Worm (Caenorhabditis elegans) whole organism, L1 larva: ENCODE data around the gene mdt-15.
A peak's percentile ranks its signal among the peaks of the same experiment; 100 is the strongest.

Experiments used
- C04F5.9 ChIP-seq: sonication (generic microtip); optimal IDR thresholded peaks from 2 replicates; lab custom pipeline; 2016; ENCODE audit warnings: missing genetic modification characterization, missing compliant biosample characterization
- C16A3.4 ChIP-seq: fragments of 150-350 bp; optimal IDR thresholded peaks from 2 replicates; lab custom pipeline; 2014; ENCODE audit warnings: missing biosample characterization, missing genetic modification characterization
- Y116A8C.19 ChIP-seq: sonication (generic microtip); optimal IDR thresholded peaks from 2 replicates; lab custom pipeline; 2016; ENCODE audit warnings: missing compliant biosample characterization, missing genetic modification characterization, borderline replicate concordance
- alr-1 ChIP-seq: fragments of 200-800 bp; sonication (Bioruptor generic); optimal IDR thresholded peaks from 2 replicates; lab custom pipeline; 2018; ENCODE audit warnings: borderline replicate concordance, mild to moderate bottlenecking, missing genetic modification characterization, missing compliant biosample characterization
- ama-1 ChIP-seq: fragments of 150-350 bp; optimal IDR thresholded peaks from 2 replicates; lab custom pipeline; 2014
- blmp-1 ChIP-seq: fragments of 150-350 bp; optimal IDR thresholded peaks from 2 replicates; lab custom pipeline; 2014; ENCODE audit warnings: missing biosample characterization, missing genetic modification characterization
- ceh-82 ChIP-seq, 3 experiments: fragments of 150-350 bp in 1 of 3; sonication (generic microtip) in 2 of 3; optimal IDR thresholded peaks; 2 replicates each; lab custom pipeline; 2014 to 2017; ENCODE audit warnings: missing biosample characterization in 3 of 3, missing genetic modification characterization in 3 of 3
- ceh-88 ChIP-seq: fragments of 200-800 bp; sonication (Bioruptor generic); IDR thresholded peaks from 2 replicates; pipeline ENCODE4 v1.3.6; 2022; ENCODE audit warnings: missing genetic modification characterization, missing compliant biosample characterization
- ceh-90 ChIP-seq: sonication (generic microtip); optimal IDR thresholded peaks from 2 replicates; lab custom pipeline; 2016; ENCODE audit warnings: missing genetic modification characterization, missing compliant biosample characterization
- ces-1 ChIP-seq: fragments of 150-350 bp; optimal IDR thresholded peaks from 2 replicates; lab custom pipeline; 2014; ENCODE audit warnings: missing biosample characterization, missing genetic modification reagents, missing genetic modification characterization
- efl-1 ChIP-seq, 4 experiments: fragments of 150-350 bp; optimal IDR thresholded peaks in 3 of 4; peaks in 1 of 4; 1 replicate in 1 of 4; 2 replicates in 3 of 4; lab custom pipeline; 2014; ENCODE audit warnings: missing biosample characterization in 2 of 4, missing genetic modification characterization in 2 of 4, missing genetic modification reagents in 2 of 4
- elt-3 ChIP-seq, 6 experiments: fragments of 150-350 bp in 1 of 6; sonication (generic microtip); optimal IDR thresholded peaks; 2 replicates each; lab custom pipeline; 2017 to 2018; ENCODE audit warnings: missing biosample characterization in 6 of 6, missing genetic modification characterization in 6 of 6, inconsistent platforms in 1 of 6
- ets-5 ChIP-seq: fragments of 200-800 bp; sonication (Bioruptor generic); IDR thresholded peaks from 2 replicates; pipeline ENCODE4 v1.3.6; 2022; ENCODE audit warnings: missing genetic modification characterization, missing compliant biosample characterization
- fkh-10 ChIP-seq: sonication (generic microtip); optimal IDR thresholded peaks from 2 replicates; lab custom pipeline; 2017; ENCODE audit warnings: missing biosample characterization, missing genetic modification reagents, missing genetic modification characterization
- fkh-8 ChIP-seq: sonication (generic microtip); optimal IDR thresholded peaks from 2 replicates; lab custom pipeline; 2016; ENCODE audit warnings: mild to moderate bottlenecking, missing genetic modification characterization, missing compliant biosample characterization
- fos-1 ChIP-seq: fragments of 150-350 bp; optimal IDR thresholded peaks from 2 replicates; lab custom pipeline; 2014; ENCODE audit warnings: missing biosample characterization, missing genetic modification characterization
- grh-1 ChIP-seq: fragments of 200-800 bp; sonication (Bioruptor generic); IDR thresholded peaks from 2 replicates; pipeline ENCODE4 v1.3.6; 2022; ENCODE audit warnings: missing genetic modification reagents, missing genetic modification characterization, missing compliant biosample characterization
- hlh-17 ChIP-seq: fragments of 200-800 bp; sonication (Bioruptor generic); optimal IDR thresholded peaks from 2 replicates; lab custom pipeline; 2018; ENCODE audit warnings: missing genetic modification characterization, mild to moderate bottlenecking, missing compliant biosample characterization, moderate library complexity, borderline replicate concordance
- irx-1 ChIP-seq: sonication (generic microtip); optimal IDR thresholded peaks from 2 replicates; lab custom pipeline; 2016; ENCODE audit warnings: missing genetic modification characterization, missing compliant biosample characterization
- jun-1 ChIP-seq: fragments of 150-350 bp; optimal IDR thresholded peaks from 2 replicates; lab custom pipeline; 2014; ENCODE audit warnings: missing biosample characterization, missing genetic modification reagents, missing genetic modification characterization
- lin-13 ChIP-seq: fragments of 150-350 bp; optimal IDR thresholded peaks from 2 replicates; lab custom pipeline; 2014; ENCODE audit warnings: missing biosample characterization, missing genetic modification reagents, missing genetic modification characterization
- lin-14 ChIP-seq: fragments of 200-800 bp; sonication (Bioruptor generic); optimal IDR thresholded peaks from 2 replicates; lab custom pipeline; 2018; ENCODE audit warnings: mild to moderate bottlenecking, missing genetic modification characterization, moderate library complexity, missing compliant biosample characterization
- lsy-2 ChIP-seq, 2 experiments: fragments of 150-350 bp; optimal IDR thresholded peaks; 2 replicates each; lab custom pipeline; 2014; ENCODE audit warnings: missing biosample characterization in 2 of 2, missing genetic modification characterization in 2 of 2
- mab-9 ChIP-seq: fragments of 200-800 bp; sonication (Bioruptor generic); IDR thresholded peaks from 2 replicates; pipeline ENCODE4 v1.3.6; 2022; ENCODE audit warnings: missing genetic modification reagents, missing genetic modification characterization, missing compliant biosample characterization
- mdl-1 ChIP-seq, 2 experiments: fragments of 150-350 bp; optimal IDR thresholded peaks; 2 replicates each; lab custom pipeline; 2014 to 2017; ENCODE audit warnings: missing biosample characterization in 2 of 2, missing genetic modification characterization in 2 of 2, inconsistent platforms in 1 of 2
- mef-2 ChIP-seq: fragments of 150-350 bp; optimal IDR thresholded peaks from 2 replicates; lab custom pipeline; 2014; ENCODE audit warnings: missing biosample characterization, missing genetic modification characterization
- mep-1 ChIP-seq: fragments of 150-350 bp; optimal IDR thresholded peaks from 2 replicates; lab custom pipeline; 2014; ENCODE audit warnings: missing biosample characterization, missing genetic modification characterization
- nhr-11 ChIP-seq: fragments of 150-350 bp; optimal IDR thresholded peaks from 2 replicates; lab custom pipeline; 2014; ENCODE audit warnings: missing biosample characterization, missing genetic modification characterization
- nhr-12 ChIP-seq: sonication (generic microtip); optimal IDR thresholded peaks from 2 replicates; lab custom pipeline; 2017; ENCODE audit warnings: missing biosample characterization, missing genetic modification characterization
- nhr-19 ChIP-seq: fragments of 200-800 bp; sonication (Bioruptor generic); conservative IDR thresholded peaks from 2 replicates; pipeline ENCODE4 v1.3.6; 2022; ENCODE audit warnings: missing genetic modification characterization, missing compliant biosample characterization
- nhr-20 ChIP-seq: sonication (generic microtip); optimal IDR thresholded peaks from 2 replicates; lab custom pipeline; 2016; ENCODE audit warnings: mild to moderate bottlenecking, missing genetic modification characterization, missing compliant biosample characterization
- nhr-28 ChIP-seq: fragments of 150-350 bp; optimal IDR thresholded peaks from 2 replicates; lab custom pipeline; 2014; ENCODE audit warnings: missing biosample characterization, missing genetic modification characterization
- nhr-47 ChIP-seq: sonication (generic microtip); optimal IDR thresholded peaks from 2 replicates; lab custom pipeline; 2016; ENCODE audit warnings: mild to moderate bottlenecking, missing genetic modification characterization, moderate library complexity, missing compliant biosample characterization
- nhr-71 ChIP-seq: sonication (generic microtip); optimal IDR thresholded peaks from 2 replicates; lab custom pipeline; 2016; ENCODE audit warnings: mild to moderate bottlenecking, missing genetic modification characterization, moderate library complexity, missing compliant biosample characterization
- nhr-76 ChIP-seq: sonication (generic microtip); optimal IDR thresholded peaks from 2 replicates; lab custom pipeline; 2017; ENCODE audit warnings: missing biosample characterization, missing genetic modification characterization
- nhr-77 ChIP-seq: fragments of 150-350 bp; optimal IDR thresholded peaks from 2 replicates; lab custom pipeline; 2014; ENCODE audit warnings: missing biosample characterization, missing genetic modification characterization
- rnt-1 ChIP-seq: sonication (generic microtip); optimal IDR thresholded peaks from 2 replicates; lab custom pipeline; 2016; ENCODE audit warnings: mild to moderate bottlenecking, missing genetic modification characterization, moderate library complexity, missing compliant biosample characterization
- skn-1 ChIP-seq: fragments of 150-350 bp; optimal IDR thresholded peaks from 2 replicates; lab custom pipeline; 2014; ENCODE audit warnings: missing biosample characterization, missing genetic modification characterization
- snpc-4 ChIP-seq: fragments of 150-350 bp; optimal IDR thresholded peaks from 2 replicates; lab custom pipeline; 2014; ENCODE audit warnings: missing biosample characterization, missing genetic modification characterization
- snu-23 ChIP-seq: sonication (generic microtip); optimal IDR thresholded peaks from 2 replicates; lab custom pipeline; 2016; ENCODE audit warnings: missing genetic modification characterization, missing compliant biosample characterization
- sptf-1 ChIP-seq: fragments of 150-350 bp; optimal IDR thresholded peaks from 2 replicates; lab custom pipeline; 2014; ENCODE audit warnings: missing biosample characterization, missing genetic modification characterization
- swsn-7 ChIP-seq: sonication (generic microtip); optimal IDR thresholded peaks from 2 replicates; lab custom pipeline; 2016; ENCODE audit warnings: missing genetic modification characterization, missing compliant biosample characterization
- tbx-2 ChIP-seq: sonication (generic microtip); optimal IDR thresholded peaks from 2 replicates; lab custom pipeline; 2016; ENCODE audit warnings: missing genetic modification characterization, missing compliant biosample characterization
- tlp-1 ChIP-seq: fragments of 150-350 bp; optimal IDR thresholded peaks from 2 replicates; lab custom pipeline; 2014; ENCODE audit warnings: missing biosample characterization, missing genetic modification characterization
- unc-130 ChIP-seq: fragments of 150-350 bp; optimal IDR thresholded peaks from 2 replicates; lab custom pipeline; 2017; ENCODE audit warnings: missing biosample characterization, missing genetic modification characterization, inconsistent platforms
- unc-30 ChIP-seq: sonication (generic microtip); optimal IDR thresholded peaks from 2 replicates; lab custom pipeline; 2017; ENCODE audit warnings: missing biosample characterization, missing genetic modification characterization
- unc-62 ChIP-seq: fragments of 150-350 bp; optimal IDR thresholded peaks from 2 replicates; lab custom pipeline; 2014; ENCODE audit warnings: missing biosample characterization, missing genetic modification reagents, missing genetic modification characterization
- unc-98 ChIP-seq: fragments of 200-800 bp; sonication (Bioruptor generic); IDR thresholded peaks from 2 replicates; pipeline ENCODE4 v1.3.6; 2022; ENCODE audit warnings: missing genetic modification characterization, missing compliant biosample characterization
- vab-15 ChIP-seq: sonication (generic microtip); optimal IDR thresholded peaks from 2 replicates; lab custom pipeline; 2017; ENCODE audit warnings: missing genotype, mild to moderate bottlenecking, missing genetic modification characterization, missing compliant biosample characterization
- xbp-1 ChIP-seq: sonication (generic microtip); optimal IDR thresholded peaks from 2 replicates; lab custom pipeline; 2016; ENCODE audit warnings: missing genetic modification characterization, missing compliant biosample characterization
- zag-1 ChIP-seq: fragments of 150-350 bp; optimal IDR thresholded peaks from 2 replicates; lab custom pipeline; 2014; ENCODE audit warnings: missing biosample characterization, missing genetic modification characterization

The mdt-15 gene

ce11 chrIII:5845483-5845882 is 11.9 kb upstream of the mdt-15 start (continued):
- TF ChIP-seq mab-9, result 0 out of 2 replicates have a peak, but pooled peaks have one; percentile 49
- TF ChIP-seq Y116A8C.19 (tag; lab: Kevin White, UChicago), result no peak
- no peak for TF ChIP-seq snpc-4 (tag; lab: Kevin White, UChicago)
- no peak for TF ChIP-seq elt-3 (tag; optimal IDR thresholded peaks at IDR 0.05; lab: Kevin White, UChicago)
- TF ChIP-seq tbx-2, result peak; percentile 62
- TF ChIP-seq nhr-47 (tag; lab: Kevin White, UChicago), result peak; percentile 81
- TF ChIP-seq ceh-82 (tag; optimal IDR thresholded peaks at IDR 0.05; lab: Kevin White, UChicago), result peak in 2 of 3 experiments; percentile 37 to 73
- peak; percentile 78 for TF ChIP-seq swsn-7 (tag; lab: Kevin White, UChicago)
- TF ChIP-seq ama-1 (lab: Kevin White, UChicago), result no peak
- TF ChIP-seq irx-1, result peak; percentile 51
- peak; percentile 42 for TF ChIP-seq unc-130 (tag; lab: Kevin White, UChicago)
- TF ChIP-seq blmp-1 (tag; lab: Kevin White, UChicago), result no peak
- no peak for TF ChIP-seq nhr-28
- TF ChIP-seq grh-1 (GFP tag; lab: Robert Waterston, UW), result no peak
- 0 out of 2 replicates have a peak, but pooled peaks have one; percentile 26 for TF ChIP-seq ceh-88 (GFP tag; lab: Robert Waterston, UW)
- peak; percentile 45 to 87 for TF ChIP-seq lsy-2 (tag; optimal IDR thresholded peaks at IDR 0.05; lab: Kevin White, UChicago)
- no peak for TF ChIP-seq ces-1 (GFP tag; lab: Kevin White, UChicago)
- TF ChIP-seq ceh-90 (tag; lab: Kevin White, UChicago), result no peak
- TF ChIP-seq nhr-76, result no peak
- TF ChIP-seq zag-1 (tag; lab: Kevin White, UChicago), result peak; percentile 40
- peak; percentile 37 for TF ChIP-seq nhr-20 (tag; lab: Kevin White, UChicago)
- no peak for TF ChIP-seq mef-2 (tag; lab: Kevin White, UChicago)
- TF ChIP-seq sptf-1 (tag; lab: Kevin White, UChicago), result no peak
- TF ChIP-seq unc-62 (GFP tag; lab: Kevin White, UChicago), result no peak
- TF ChIP-seq unc-98 (GFP tag; lab: Robert Waterston, UW), result no peak
- TF ChIP-seq ets-5 (GFP tag; lab: Robert Waterston, UW), result no peak
- peak; percentile 47 for TF ChIP-seq rnt-1
- peak; percentile 52 for TF ChIP-seq skn-1
- peak; percentile 54 for TF ChIP-seq efl-1 (optimal IDR thresholded peaks at IDR 0.05; lab: Kevin White, UChicago)
- peak; percentile 33 to 74 for TF ChIP-seq efl-1 (GFP tag; optimal IDR thresholded peaks at IDR 0.05 in 1 of 2; lab: Kevin White, UChicago)
- no peak for TF ChIP-seq C04F5.9 (tag; lab: Kevin White, UChicago)
- peak; percentile 93 for TF ChIP-seq fkh-8 (tag; lab: Kevin White, UChicago)
- peak; percentile 3 for TF ChIP-seq nhr-11
- TF ChIP-seq nhr-12, result no peak
- no peak for TF ChIP-seq hlh-17 (GFP tag; lab: Kevin White, UChicago)
- TF ChIP-seq tlp-1, result no peak
- TF ChIP-seq fkh-10 (GFP tag; lab: Kevin White, UChicago), result peak; percentile 96
- TF ChIP-seq xbp-1, result peak; percentile 58
- peak; percentile 4 for TF ChIP-seq jun-1 (tag; lab: Kevin White, UChicago)
- TF ChIP-seq C16A3.4, result peak; percentile 18
- peak; percentile 75 for TF ChIP-seq snu-23
- TF ChIP-seq fos-1 (tag; lab: Kevin White, UChicago), result peak; percentile 40
- TF ChIP-seq vab-15, result no peak

- peak in 1 of 2 experiments; percentile 4 for TF ChIP-seq efl-1 (optimal IDR thresholded peaks at IDR 0.05; lab: Kevin White, UChicago)
- peak in 1 of 2 experiments; percentile 94 for TF ChIP-seq efl-1 (GFP tag; optimal IDR thresholded peaks at IDR 0.05 in 1 of 2; lab: Kevin White, UChicago)
- no peak for TF ChIP-seq unc-30 (tag; lab: Kevin White, UChicago)
- TF ChIP-seq nhr-20 (tag; lab: Kevin White, UChicago), result peak; percentile 34
- peak; percentile 40 for TF ChIP-seq mep-1
- TF ChIP-seq ama-1 (lab: Kevin White, UChicago), result no peak
- TF ChIP-seq nhr-19, result 0 out of 2 replicates have a peak, but pooled peaks have one; percentile 2
- peak in 1 of 2 experiments; percentile 62 for TF ChIP-seq mdl-1 (tag; optimal IDR thresholded peaks at IDR 0.05; lab: Kevin White, UChicago)
- peak; percentile 70 for TF ChIP-seq nhr-71 (tag; lab: Kevin White, UChicago)
- no peak for TF ChIP-seq ceh-90 (tag; lab: Kevin White, UChicago)
- peak; percentile 10 for TF ChIP-seq fkh-8 (tag; lab: Kevin White, UChicago)
- TF ChIP-seq alr-1 (tag; lab: Kevin White, UChicago), result no peak
- TF ChIP-seq nhr-77 (tag; lab: Kevin White, UChicago), result peak; percentile 11
- no peak for TF ChIP-seq fkh-10 (GFP tag; lab: Kevin White, UChicago)
- TF ChIP-seq nhr-47 (tag; lab: Kevin White, UChicago), result peak; percentile 13
- peak; percentile 55 for TF ChIP-seq tbx-2
- peak; percentile 18 for TF ChIP-seq rnt-1
- peak; percentile 19 for TF ChIP-seq skn-1
- TF ChIP-seq lin-14 (GFP tag; lab: Kevin White, UChicago), result peak; percentile 75
- no peak for TF ChIP-seq lin-13 (GFP tag; lab: Kevin White, UChicago)
- TF ChIP-seq lsy-2 (tag; optimal IDR thresholded peaks at IDR 0.05; lab: Kevin White, UChicago), result peak in 1 of 2 experiments; percentile 31
- TF ChIP-seq ces-1 (GFP tag; lab: Kevin White, UChicago), result no peak
- TF ChIP-seq, all 84 proteins: peak for 14
Measured at ce11 chrIII:5843662-5844061, 10.1 kb upstream of the mdt-15 start.
